Worm (Caenorhabditis elegans) whole organism, L4 larva: Measurements from ENCODE around the gene W09D6.1.

Experiments
- F26F4.8 ChIP-seq: fragments of 200-800 bp; sonication (Bioruptor generic); conservative IDR thresholded peaks from 2 replicates; pipeline ENCODE4 v1.3.6; 2022; ENCODE audit warnings: missing genetic modification characterization, missing compliant biosample characterization
- F44E2.7 ChIP-seq: fragments of 200-800 bp; sonication (Bioruptor generic); IDR thresholded peaks from 2 replicates; pipeline ENCODE4 v2.1.2; 2022; ENCODE audit warnings: missing genetic modification characterization, missing compliant biosample characterization
- F49E8.2 ChIP-seq: sonication (generic microtip); optimal IDR thresholded peaks from 2 replicates; lab custom pipeline; 2016; ENCODE audit warnings: missing compliant biosample characterization, mild to moderate bottlenecking, missing genetic modification characterization, borderline replicate concordance
- R02D3.7 ChIP-seq: fragments of 150-350 bp; sonication (generic microtip); optimal IDR thresholded peaks from 3 replicates; lab custom pipeline; 2014; ENCODE audit warnings: missing biosample characterization, missing genetic modification characterization
- T26A8.4 ChIP-seq: fragments of 200-800 bp; sonication (Bioruptor generic); IDR thresholded peaks from 2 replicates; pipeline ENCODE4 v1.3.6; 2022; ENCODE audit warnings: missing genetic modification characterization, missing compliant biosample characterization
- Y48G9A.11 ChIP-seq: fragments of 200-800 bp; sonication (Bioruptor generic); IDR thresholded peaks from 2 replicates; pipeline ENCODE4 v1.3.6; 2022; ENCODE audit warnings: missing genetic modification reagents, missing genetic modification characterization, missing compliant biosample characterization
- Y5F2A.4 ChIP-seq: fragments of 200-800 bp; sonication (Bioruptor generic); optimal IDR thresholded peaks from 2 replicates; lab custom pipeline; 2018; ENCODE audit warnings: mild to moderate bottlenecking, missing genetic modification characterization, missing compliant biosample characterization
- aha-1 ChIP-seq: fragments of 150-350 bp; peaks from one replicate; lab custom pipeline; 2014; ENCODE audit warnings: missing biosample characterization, missing genetic modification characterization
- attf-4 ChIP-seq: sonication (generic microtip); optimal IDR thresholded peaks from 3 replicates; lab custom pipeline; 2017; ENCODE audit warnings: missing biosample characterization, missing genetic modification characterization
- ceh-28 ChIP-seq: fragments of 150-350 bp; optimal IDR thresholded peaks from 2 replicates; lab custom pipeline; 2014; ENCODE audit warnings: missing biosample characterization, missing genetic modification reagents, missing genetic modification characterization
- ceh-44 ChIP-seq: fragments of 200-800 bp; sonication (Bioruptor generic); IDR thresholded peaks from 2 replicates; pipeline ENCODE4 v1.3.6; 2022; ENCODE audit warnings: missing genetic modification reagents, missing genetic modification characterization, missing compliant biosample characterization
- cey-2 ChIP-seq: sonication (generic microtip); optimal IDR thresholded peaks from 3 replicates; lab custom pipeline; 2017; ENCODE audit warnings: missing genetic modification characterization, mild to moderate bottlenecking, missing compliant biosample characterization, antibody characterized with exemption, borderline replicate concordance; ENCODE audit not compliant: insufficient read depth
- daf-19 ChIP-seq: fragments of 200-800 bp; sonication (Bioruptor generic); conservative IDR thresholded peaks from 2 replicates; pipeline ENCODE4 v1.3.6; 2022; ENCODE audit warnings: missing genetic modification characterization, missing compliant biosample characterization
- dmd-6 ChIP-seq: fragments of 200-800 bp; sonication (Bioruptor generic); IDR thresholded peaks from 2 replicates; pipeline ENCODE4 v1.3.6; 2022; ENCODE audit warnings: missing genetic modification reagents, missing genetic modification characterization, missing compliant biosample characterization
- dpl-1 ChIP-seq: fragments of 150-350 bp; optimal IDR thresholded peaks from 2 replicates; lab custom pipeline; 2014; ENCODE audit warnings: missing biosample characterization, missing genetic modification reagents, missing genetic modification characterization
- duxl-1 ChIP-seq: sonication (generic microtip); optimal IDR thresholded peaks from 2 replicates; lab custom pipeline; 2016; ENCODE audit warnings: mild to moderate bottlenecking, missing genetic modification characterization, moderate library complexity, missing compliant biosample characterization; ENCODE audit not compliant: poor library complexity
- dve-1 ChIP-seq: sonication (generic microtip); optimal IDR thresholded peaks from 2 replicates; lab custom pipeline; 2017; ENCODE audit warnings: antibody characterized with exemption, mild to moderate bottlenecking, missing genetic modification characterization, missing compliant biosample characterization; ENCODE audit not compliant: insufficient read depth
- egl-27 ChIP-seq: sonication (generic microtip); optimal IDR thresholded peaks from 3 replicates; lab custom pipeline; 2017; ENCODE audit warnings: missing biosample characterization, missing genetic modification reagents, missing genetic modification characterization
- fkh-10 ChIP-seq: fragments of 150-350 bp; optimal IDR thresholded peaks from 2 replicates; lab custom pipeline; 2014; ENCODE audit warnings: missing biosample characterization, missing genetic modification reagents, missing genetic modification characterization
- fos-1 ChIP-seq: fragments of 150-350 bp; optimal IDR thresholded peaks from 2 replicates; lab custom pipeline; 2014; ENCODE audit warnings: missing biosample characterization, missing genetic modification characterization
- hlh-30 ChIP-seq: sonication (generic microtip); optimal IDR thresholded peaks from 2 replicates; lab custom pipeline; 2017; ENCODE audit warnings: antibody characterized with exemption, mild to moderate bottlenecking, missing genetic modification characterization, missing compliant biosample characterization; ENCODE audit not compliant: insufficient read depth
- hmg-1.1 ChIP-seq: fragments of 200-800 bp; sonication (Bioruptor generic); IDR thresholded peaks from 2 replicates; pipeline ENCODE4 v1.3.6; 2022; ENCODE audit warnings: missing genetic modification reagents, missing genetic modification characterization, missing compliant biosample characterization
- lim-7 ChIP-seq: fragments of 200-800 bp; sonication (Bioruptor generic); IDR thresholded peaks from 2 replicates; pipeline ENCODE4 v1.3.6; 2022; ENCODE audit warnings: missing genetic modification characterization, missing compliant biosample characterization
- lin-29 ChIP-seq: fragments of 200-800 bp; sonication (Bioruptor generic); IDR thresholded peaks from 2 replicates; pipeline ENCODE4 v1.3.6; 2022; ENCODE audit warnings: missing genetic modification reagents, missing genetic modification characterization, missing compliant biosample characterization
- lin-38 ChIP-seq: fragments of 200-800 bp; sonication (Bioruptor generic); IDR thresholded peaks from 2 replicates; pipeline ENCODE4 v1.3.6; 2022; ENCODE audit warnings: missing genetic modification reagents, missing genetic modification characterization, missing compliant biosample characterization
- lin-39 ChIP-seq: fragments of 150-350 bp; optimal IDR thresholded peaks from 2 replicates; lab custom pipeline; 2014; ENCODE audit warnings: missing biosample characterization, missing genetic modification reagents, missing genetic modification characterization
- lir-3 ChIP-seq: sonication (generic microtip); optimal IDR thresholded peaks from 2 replicates; lab custom pipeline; 2016; ENCODE audit warnings: mild to moderate bottlenecking, missing genetic modification characterization, missing compliant biosample characterization
- madf-5 ChIP-seq, 2 experiments: fragments of 200-800 bp; sonication (Bioruptor generic); IDR thresholded peaks; 2 replicates each; pipeline ENCODE4 v1.3.6; 2022; ENCODE audit warnings: missing compliant biosample characterization in 2 of 2, missing genetic modification characterization in 2 of 2
- madf-9 ChIP-seq: fragments of 200-800 bp; sonication (Bioruptor generic); conservative IDR thresholded peaks from 2 replicates; pipeline ENCODE4 v1.3.6; 2022; ENCODE audit warnings: missing genetic modification reagents, missing genetic modification characterization, missing compliant biosample characterization
- mep-1 ChIP-seq: fragments of 150-350 bp; sonication (generic microtip); optimal IDR thresholded peaks from 3 replicates; lab custom pipeline; 2014; ENCODE audit warnings: missing biosample characterization, missing genetic modification characterization
- mes-2 ChIP-seq: sonication (generic microtip); optimal IDR thresholded peaks from 2 replicates; lab custom pipeline; 2016; ENCODE audit warnings: missing genotype, mild to moderate bottlenecking, missing genetic modification characterization, missing compliant biosample characterization; ENCODE audit not compliant: poor library complexity, severe bottlenecking
- mxl-3 ChIP-seq: fragments of 200-800 bp; sonication (Bioruptor generic); optimal IDR thresholded peaks from 2 replicates; lab custom pipeline; 2018; ENCODE audit warnings: mild to moderate bottlenecking, missing genetic modification characterization, missing compliant biosample characterization
- nhr-10 ChIP-seq: fragments of 150-350 bp; optimal IDR thresholded peaks from 2 replicates; lab custom pipeline; 2014; ENCODE audit warnings: missing biosample characterization, missing genetic modification characterization
- nhr-102 ChIP-seq: sonication (generic microtip); optimal IDR thresholded peaks from 2 replicates; lab custom pipeline; 2016; ENCODE audit warnings: mild to moderate bottlenecking, missing genetic modification characterization, moderate library complexity, missing compliant biosample characterization
- nhr-11 ChIP-seq: fragments of 150-350 bp; optimal IDR thresholded peaks from 2 replicates; lab custom pipeline; 2014; ENCODE audit warnings: missing biosample characterization, missing genetic modification characterization
- nhr-111 ChIP-seq: fragments of 200-800 bp; sonication (Bioruptor generic); optimal IDR thresholded peaks from 2 replicates; lab custom pipeline; 2018; ENCODE audit warnings: mild to moderate bottlenecking, missing genetic modification characterization, missing compliant biosample characterization
- nhr-237 ChIP-seq: sonication (generic microtip); optimal IDR thresholded peaks from 2 replicates; lab custom pipeline; 2017; ENCODE audit warnings: missing biosample characterization, missing genetic modification characterization
- nhr-28 ChIP-seq: fragments of 150-350 bp; optimal IDR thresholded peaks from 2 replicates; lab custom pipeline; 2014; ENCODE audit warnings: missing biosample characterization, missing genetic modification characterization
- nhr-41 ChIP-seq: fragments of 200-800 bp; sonication (Bioruptor generic); IDR thresholded peaks from 2 replicates; pipeline ENCODE4 v1.3.6; 2022; ENCODE audit warnings: missing genetic modification reagents, missing genetic modification characterization, missing compliant biosample characterization
- nhr-42 ChIP-seq: fragments of 200-800 bp; sonication (Bioruptor generic); IDR thresholded peaks from 2 replicates; pipeline ENCODE4 v1.3.6; 2022; ENCODE audit warnings: missing genetic modification characterization, missing compliant biosample characterization
- nhr-48 ChIP-seq: sonication (generic microtip); optimal IDR thresholded peaks from 2 replicates; lab custom pipeline; 2016; ENCODE audit warnings: mild to moderate bottlenecking, missing genetic modification characterization, missing compliant biosample characterization
- nhr-6 ChIP-seq: fragments of 150-350 bp; optimal IDR thresholded peaks from 2 replicates; lab custom pipeline; 2014; ENCODE audit warnings: missing biosample characterization, missing genetic modification characterization
- pha-4 ChIP-seq, 2 experiments: fragments of 150-350 bp in 1 of 2; fragments of 200-800 bp in 1 of 2; sonication (Bioruptor generic) in 1 of 2; IDR thresholded peaks in 1 of 2; optimal IDR thresholded peaks in 1 of 2; 2 replicates each; pipeline versions ENCODE4 v1.3.6 to Lab custom; 2014 to 2022; ENCODE audit warnings: missing genetic modification characterization in 2 of 2, missing genetic modification reagents in 2 of 2, missing biosample characterization in 1 of 2, missing compliant biosample characterization in 1 of 2
- skn-1 ChIP-seq: fragments of 150-350 bp; optimal IDR thresholded peaks from 2 replicates; lab custom pipeline; 2014; ENCODE audit warnings: missing biosample characterization, missing genetic modification characterization
- snpc-4 ChIP-seq: fragments of 150-350 bp; optimal IDR thresholded peaks from 2 replicates; lab custom pipeline; 2014; ENCODE audit warnings: missing biosample characterization, missing genetic modification characterization
- spr-3 ChIP-seq: fragments of 200-800 bp; sonication (Bioruptor generic); optimal IDR thresholded peaks from 2 replicates; lab custom pipeline; 2018; ENCODE audit warnings: mild to moderate bottlenecking, missing genetic modification characterization, missing compliant biosample characterization
- unc-130 ChIP-seq: sonication (generic microtip); optimal IDR thresholded peaks from 2 replicates; lab custom pipeline; 2016; ENCODE audit warnings: missing genetic modification reagents, missing genetic modification characterization, missing compliant biosample characterization
- zip-11 ChIP-seq: fragments of 200-800 bp; sonication (Bioruptor generic); IDR thresholded peaks from 2 replicates; pipeline ENCODE4 v1.3.6; 2022; ENCODE audit warnings: missing genetic modification characterization, missing compliant biosample characterization
- zip-2 ChIP-seq: fragments of 150-350 bp; optimal IDR thresholded peaks from 2 replicates; lab custom pipeline; 2014; ENCODE audit warnings: missing biosample characterization, missing genetic modification characterization
- ztf-11 ChIP-seq: fragments of 150-350 bp; optimal IDR thresholded peaks from 2 replicates; lab custom pipeline; 2014; ENCODE audit warnings: missing biosample characterization, missing genetic modification characterization

The W09D6.1 gene

ce11 chrIII:11054532-11055265 lies 14.0 kb upstream of the W09D6.1 start (continued):
- no peak for TF ChIP-seq nhr-111 (GFP tag; lab: Kevin White, UChicago)
- no peak for TF ChIP-seq daf-19
- no peak for TF ChIP-seq lin-29 (GFP tag; lab: Robert Waterston, UW)
- TF ChIP-seq nhr-6 = no peak
- peak; percentile 64 for TF ChIP-seq nhr-28 (tag; lab: Kevin White, UChicago)
- peak; percentile 31 for TF ChIP-seq nhr-11 (tag; lab: Kevin White, UChicago)
- TF ChIP-seq egl-27 (tag; lab: Kevin White, UChicago) = no peak
- TF ChIP-seq dpl-1 (GFP tag; lab: Kevin White, UChicago) = peak; percentile 51
- TF ChIP-seq nhr-41 = no peak
- no peak for TF ChIP-seq ceh-28
- TF ChIP-seq madf-9 (GFP tag; lab: Robert Waterston, UW) = no peak
- peak; percentile 18 for TF ChIP-seq nhr-102 (tag; lab: Kevin White, UChicago)
- TF ChIP-seq fkh-10 (GFP tag; lab: Kevin White, UChicago) = peak; percentile 74
- no peak for TF ChIP-seq nhr-42 (GFP tag; lab: Robert Waterston, UW)
- no peak for TF ChIP-seq lim-7 (GFP tag; lab: Robert Waterston, UW)
- TF ChIP-seq dmd-6 (GFP tag; lab: Robert Waterston, UW) = peak; percentile 66
- no peak for TF ChIP-seq F44E2.7 (GFP tag; lab: Robert Waterston, UW)
- TF ChIP-seq nhr-48 = peak; percentile 55
- TF ChIP-seq pha-4 (GFP tag; IDR thresholded peaks at IDR 0.05; lab: Robert Waterston, UW) = peak; percentile 23; the same call in 1 of the 2 replicates
- peak; percentile 9 for TF ChIP-seq pha-4 (tag; optimal IDR thresholded peaks at IDR 0.05; lab: Kevin White, UChicago)
- TF ChIP-seq nhr-237 (tag; lab: Kevin White, UChicago) = no peak
- peak; percentile 55 for TF ChIP-seq T26A8.4 (GFP tag; lab: Robert Waterston, UW)
- TF ChIP-seq dve-1 = peak; percentile 71
- TF ChIP-seq Y48G9A.11 (GFP tag; lab: Robert Waterston, UW) = no peak
- peak; percentile 24 for TF ChIP-seq mes-2
- TF ChIP-seq ceh-44 = no peak
- peak; percentile 52 for TF ChIP-seq lin-38 (GFP tag; lab: Robert Waterston, UW)
- TF ChIP-seq F49E8.2 (tag; lab: Kevin White, UChicago) = no peak
- TF ChIP-seq skn-1 (tag; lab: Kevin White, UChicago) = no peak
- no peak for TF ChIP-seq duxl-1 (tag; lab: Kevin White, UChicago)
- no peak for TF ChIP-seq lin-39 (tag; lab: Kevin White, UChicago)
- no peak for TF ChIP-seq attf-4
- no peak for TF ChIP-seq madf-5 (GFP tag; IDR thresholded peaks at IDR 0.05; lab: Robert Waterston, UW)
- TF ChIP-seq snpc-4 (tag; lab: Kevin White, UChicago) = no peak
- TF ChIP-seq mxl-3 (GFP tag; lab: Kevin White, UChicago) = peak; percentile 61
- peak; percentile 73 for TF ChIP-seq mep-1 (tag; lab: Kevin White, UChicago)
- TF ChIP-seq aha-1 (tag; lab: Kevin White, UChicago) = peak; percentile 19
- no peak for TF ChIP-seq nhr-10
- TF ChIP-seq hmg-1.1 = peak; percentile 85
- no peak for TF ChIP-seq zip-11 (GFP tag; lab: Robert Waterston, UW)
- no peak for TF ChIP-seq unc-130
- TF ChIP-seq zip-2 (tag; lab: Kevin White, UChicago) = peak; percentile 21
- TF ChIP-seq F26F4.8 = no peak
- no peak for TF ChIP-seq spr-3
- no peak for TF ChIP-seq Y5F2A.4 (GFP tag; lab: Kevin White, UChicago)
- no peak for TF ChIP-seq ztf-11 (tag; lab: Kevin White, UChicago)
- peak; percentile 88 for TF ChIP-seq hlh-30
- no peak for TF ChIP-seq R02D3.7 (tag; lab: Kevin White, UChicago)
- TF ChIP-seq cey-2 (tag; lab: Kevin White, UChicago) = no peak
- no peak for TF ChIP-seq lir-3 (tag; lab: Kevin White, UChicago)
- no peak for TF ChIP-seq fos-1
